Worm (Caenorhabditis elegans) whole organism, mixed stage, embryonic: ENCODE results near the gene C18F10.7.

Experiments
- M03D4.4 ChIP-seq: sonication (generic microtip); optimal IDR thresholded peaks from 2 replicates; lab custom pipeline; 2017; ENCODE audit warnings: mild to moderate bottlenecking, missing genetic modification characterization, missing compliant biosample characterization
- ceh-43 ChIP-seq: fragments of 200-800 bp; sonication (Bioruptor generic); optimal IDR thresholded peaks from 2 replicates; lab custom pipeline; 2018; ENCODE audit warnings: mild to moderate bottlenecking, missing genetic modification characterization, moderate library complexity, missing compliant biosample characterization
- ceh-83 ChIP-seq: fragments of 200-800 bp; sonication (Bioruptor generic); optimal IDR thresholded peaks from 2 replicates; lab custom pipeline; 2018; ENCODE audit warnings: mild to moderate bottlenecking, missing genetic modification characterization, missing compliant biosample characterization
- drap-1 ChIP-seq: fragments of 200-800 bp; sonication (Bioruptor generic); optimal IDR thresholded peaks from 3 replicates; lab custom pipeline; 2018; ENCODE audit warnings: mild to moderate bottlenecking, missing genetic modification characterization, missing compliant biosample characterization
- elt-3 ChIP-seq: fragments of 150-350 bp; optimal IDR thresholded peaks from 2 replicates; lab custom pipeline; 2014; ENCODE audit warnings: missing biosample characterization, missing genetic modification characterization
- ham-2 ChIP-seq: fragments of 200-800 bp; sonication (Bioruptor generic); optimal IDR thresholded peaks from 2 replicates; lab custom pipeline; 2018; ENCODE audit warnings: mild to moderate bottlenecking, missing genetic modification characterization, missing compliant biosample characterization
- hlh-1 ChIP-seq: fragments of 150-350 bp; optimal IDR thresholded peaks from 2 replicates; lab custom pipeline; 2014; ENCODE audit warnings: missing biosample characterization, missing genetic modification reagents, missing genetic modification characterization
- lin-13 ChIP-seq: fragments of 150-350 bp; optimal IDR thresholded peaks from 2 replicates; lab custom pipeline; 2014; ENCODE audit warnings: missing biosample characterization, missing genetic modification characterization
- lsy-2 ChIP-seq: fragments of 150-350 bp; optimal IDR thresholded peaks from 2 replicates; lab custom pipeline; 2014; ENCODE audit warnings: missing biosample characterization, missing genetic modification characterization
- mab-5 ChIP-seq: fragments of 150-350 bp; optimal IDR thresholded peaks from 2 replicates; lab custom pipeline; 2014; ENCODE audit warnings: missing biosample characterization, missing genetic modification characterization
- mep-1 ChIP-seq: fragments of 150-350 bp; optimal IDR thresholded peaks from 2 replicates; lab custom pipeline; 2017; ENCODE audit warnings: missing biosample characterization, missing genetic modification reagents, missing genetic modification characterization, inconsistent platforms
- nhr-2 ChIP-seq: fragments of 150-350 bp; optimal IDR thresholded peaks from 2 replicates; lab custom pipeline; 2014; ENCODE audit warnings: missing biosample characterization, missing genetic modification characterization
- nhr-237 ChIP-seq: fragments of 150-350 bp; optimal IDR thresholded peaks from 2 replicates; lab custom pipeline; 2014; ENCODE audit warnings: missing biosample characterization, missing genetic modification characterization
- nhr-28 ChIP-seq: fragments of 150-350 bp; optimal IDR thresholded peaks from 2 replicates; lab custom pipeline; 2014; ENCODE audit warnings: missing biosample characterization, missing genetic modification characterization
- nhr-76 ChIP-seq: sonication (generic microtip); optimal IDR thresholded peaks from 2 replicates; lab custom pipeline; 2017; ENCODE audit warnings: missing biosample characterization, missing genetic modification characterization
- sem-2 ChIP-seq: fragments of 200-800 bp; sonication (Bioruptor generic); optimal IDR thresholded peaks from 2 replicates; lab custom pipeline; 2018; ENCODE audit warnings: mild to moderate bottlenecking, missing genetic modification characterization, missing compliant biosample characterization
- snpc-4 ChIP-seq: fragments of 150-350 bp; optimal IDR thresholded peaks from 2 replicates; lab custom pipeline; 2014; ENCODE audit warnings: missing biosample characterization, missing genetic modification characterization
- sptf-1 ChIP-seq: sonication (generic microtip); optimal IDR thresholded peaks from 2 replicates; lab custom pipeline; 2017; ENCODE audit warnings: mild to moderate bottlenecking, missing genetic modification characterization, moderate library complexity, missing compliant biosample characterization
- tbx-8 ChIP-seq: fragments of 200-800 bp; sonication (Bioruptor generic); optimal IDR thresholded peaks from 2 replicates; lab custom pipeline; 2018; ENCODE audit warnings: mild to moderate bottlenecking, missing genetic modification characterization, moderate library complexity, missing compliant biosample characterization
- unc-39 ChIP-seq: fragments of 150-350 bp; optimal IDR thresholded peaks from 2 replicates; lab custom pipeline; 2014; ENCODE audit warnings: missing biosample characterization, missing genetic modification characterization
- unc-62 ChIP-seq: fragments of 150-350 bp; optimal IDR thresholded peaks from 2 replicates; lab custom pipeline; 2014; ENCODE audit warnings: missing biosample characterization, missing genetic modification reagents, missing genetic modification characterization
- ztf-11 ChIP-seq: fragments of 150-350 bp; optimal IDR thresholded peaks from 2 replicates; lab custom pipeline; 2014; ENCODE audit warnings: missing biosample characterization, missing genetic modification characterization

Gene C18F10.7

ce11 chrIII:6240528-6240927 lies 37.6 kb downstream of the C18F10.7 start, which contains the start of gene T12A2.3:
Gene T12A2.3, plus strand, starts transcription at chrIII:6240828.
- TF ChIP-seq nhr-76 (tag; lab: Kevin White, UChicago) (no peak), sem-2 (GFP tag; lab: Kevin White, UChicago) (no peak), snpc-4 (tag; lab: Kevin White, UChicago) (no peak), ceh-43 (GFP tag; lab: Kevin White, UChicago) (no peak), lin-13 (tag; lab: Kevin White, UChicago) (no peak), ztf-11 (no peak), lsy-2 (tag; lab: Kevin White, UChicago) (no peak)
- TF ChIP-seq, all 35 proteins: peak for 0

ce11 chrIII:6236649-6237048 lies 41.5 kb downstream of the C18F10.7 start, which contains the start of gene T12A2.21:
Gene T12A2.21, minus strand, starts transcription at chrIII:6236749.
- TF ChIP-seq ceh-83 (GFP tag; lab: Kevin White, UChicago) (no peak), mab-5 (no peak), lin-13 (tag; lab: Kevin White, UChicago) (no peak), snpc-4 (tag; lab: Kevin White, UChicago) (no peak), nhr-76 (tag; lab: Kevin White, UChicago) (no peak), tbx-8 (GFP tag; lab: Kevin White, UChicago) (no peak), nhr-2 (tag; lab: Kevin White, UChicago) (no peak), ztf-11 (no peak), ham-2 (GFP tag; lab: Kevin White, UChicago) (no peak), nhr-28 (tag; lab: Kevin White, UChicago) (no peak), drap-1 (GFP tag; lab: Kevin White, UChicago) (no peak), lsy-2 (tag; lab: Kevin White, UChicago) (no peak), M03D4.4 (tag; lab: Kevin White, UChicago) (no peak), sem-2 (GFP tag; lab: Kevin White, UChicago) (no peak), mep-1 (no peak), sptf-1 (tag; lab: Kevin White, UChicago) (no peak)
- TF ChIP-seq, all 35 proteins: peak for 0

ce11 chrIII:6231880-6232279 lies 46.3 kb downstream of the C18F10.7 start:
- no peak for TF ChIP-seq nhr-237 (tag; lab: Kevin White, UChicago)
- peak; percentile 60 for TF ChIP-seq elt-3 (tag; lab: Kevin White, UChicago)
- TF ChIP-seq unc-39, result no peak

ce11 chrIII:6230870-6231269 lies 47.3 kb downstream of the C18F10.7 start, which contains the start of gene esyt-2:
Gene esyt-2, minus strand, starts transcription at chrIII:6230970.
- TF ChIP-seq hlh-1 (tag; lab: Kevin White, UChicago), result no peak
- no peak for TF ChIP-seq unc-62 (GFP tag; lab: Kevin White, UChicago)
- TF ChIP-seq ceh-43 (GFP tag; lab: Kevin White, UChicago), result no peak
